Worm (Caenorhabditis elegans): ENCODE measurements around the gene pud-1.2.

- TF ChIP-seq ceh-36 (tag; optimal IDR thresholded peaks at IDR 0.05) (no peak), pes-1 (GFP tag; IDR thresholded peaks at IDR 0.05) (no peak), flt-1 (GFP tag; IDR thresholded peaks at IDR 0.05) (no peak), ets-7 (tag; optimal IDR thresholded peaks at IDR 0.05) (no peak), sea-1 (GFP tag; conservative IDR thresholded peaks at IDR 0.05) (no peak), hmbx-1 (tag; optimal IDR thresholded peaks at IDR 0.05) (no peak), ceh-13 (GFP tag; optimal IDR thresholded peaks at IDR 0.05) (no peak), ama-1 (optimal IDR thresholded peaks at IDR 0.05) (no peak), F13C5.2 (tag; optimal IDR thresholded peaks at IDR 0.05) (no peak), scrt-1 (GFP tag; IDR thresholded peaks at IDR 0.05) (no peak), aly-1 (tag; optimal IDR thresholded peaks at IDR 0.05) (no peak), tbx-37 (GFP tag; conservative IDR thresholded peaks at IDR 0.05) (no peak)
These were observed 18.9 kb upstream of the pud-1.2 start, which contains the start of gene irld-30 for ce11 chrV:2341285-2341684.

Measured in whole organism, early embryonic.